Fruit fly (Drosophila melanogaster) whole organism, embryonic: ENCODE data around the gene CG43679.

ENCODE experiments used
- Adf1 ChIP-seq: fragments of 200-800 bp; sonication (Bioruptor generic); IDR thresholded peaks from 2 replicates; pipeline ENCODE4 v1.3.6; 2022; ENCODE audit warnings: missing biosample characterization, missing genetic modification characterization
- Blimp-1 ChIP-seq: fragments of 200-800 bp; sonication (Bioruptor generic); optimal IDR thresholded peaks from 3 replicates; lab custom pipeline; 2018; ENCODE audit warnings: missing biosample characterization, missing genetic modification characterization, mild to moderate bottlenecking, moderate library complexity, missing genetic modification reagents
- CG10366 ChIP-seq: fragments of 200-800 bp; sonication (Bioruptor generic); IDR thresholded peaks from 2 replicates; pipeline ENCODE4 v1.3.6; 2022; ENCODE audit warnings: missing biosample characterization, missing genetic modification characterization
- CG14014 ChIP-seq: fragments of 200-800 bp; sonication (Bioruptor generic); IDR thresholded peaks from 2 replicates; pipeline ENCODE4 v1.3.6; 2022; ENCODE audit warnings: missing biosample characterization, missing genetic modification characterization
- CG15011 ChIP-seq: fragments of 200-800 bp; sonication (Bioruptor generic); optimal IDR thresholded peaks from 3 replicates; lab custom pipeline; 2018; ENCODE audit warnings: missing biosample characterization, mild to moderate bottlenecking, missing genetic modification characterization
- CG15514 ChIP-seq: fragments of 200-800 bp; sonication (Bioruptor generic); optimal IDR thresholded peaks from 3 replicates; lab custom pipeline; 2017; ENCODE audit warnings: missing biosample characterization, missing genetic modification characterization, mild to moderate bottlenecking, moderate library complexity, missing genetic modification reagents
- CG16813 ChIP-seq: fragments of 200-800 bp; sonication (Bioruptor generic); IDR thresholded peaks from 3 replicates; pipeline ENCODE4 v1.3.6; 2022; ENCODE audit warnings: missing biosample characterization, missing genetic modification characterization; ENCODE audit not compliant: partially characterized antibody
- CG17385 ChIP-seq: fragments of 200-800 bp; sonication (Bioruptor generic); optimal IDR thresholded peaks from 3 replicates; lab custom pipeline; 2018; ENCODE audit warnings: missing biosample characterization, mild to moderate bottlenecking, missing genetic modification characterization
- CG17829 ChIP-seq: fragments of 200-800 bp; optimal IDR thresholded peaks from 2 replicates; lab custom pipeline; 2019; ENCODE audit warnings: missing biosample characterization, mild to moderate bottlenecking, missing genetic modification characterization, moderate library complexity
- CG18476 ChIP-seq: fragments of 200-800 bp; sonication (Bioruptor generic); optimal IDR thresholded peaks from 2 replicates; lab custom pipeline; 2016; ENCODE audit warnings: missing biosample characterization, mild to moderate bottlenecking, missing genetic modification characterization
- CG18619 ChIP-seq: fragments of 200-800 bp; sonication (Bioruptor generic); optimal IDR thresholded peaks from 3 replicates; lab custom pipeline; 2017; ENCODE audit warnings: missing biosample characterization, mild to moderate bottlenecking, missing genetic modification characterization
- CG2116 ChIP-seq: fragments of 200-800 bp; sonication (Bioruptor generic); optimal IDR thresholded peaks from 3 replicates; lab custom pipeline; 2018; ENCODE audit warnings: missing biosample characterization, mild to moderate bottlenecking, missing genetic modification characterization
- CG30020 ChIP-seq: fragments of 200-800 bp; optimal IDR thresholded peaks from 2 replicates; lab custom pipeline; 2019; ENCODE audit warnings: missing biosample characterization, mild to moderate bottlenecking, missing genetic modification characterization, moderate library complexity
- CG3726 ChIP-seq: fragments of 200-800 bp; sonication (Bioruptor generic); IDR thresholded peaks from 3 replicates; pipeline ENCODE4, ENCODE4 v1.3.6; 2022; ENCODE audit warnings: missing biosample characterization, missing genetic modification characterization
- CG7556 ChIP-seq: fragments of 200-800 bp; sonication (Bioruptor generic); optimal IDR thresholded peaks from 2 replicates; lab custom pipeline; 2017; ENCODE audit warnings: missing biosample characterization, mild to moderate bottlenecking, missing genetic modification characterization
- CG7786 ChIP-seq: fragments of 200-800 bp; sonication (Bioruptor generic); optimal IDR thresholded peaks from 2 replicates; lab custom pipeline; 2016; ENCODE audit warnings: missing biosample characterization, missing genetic modification characterization
- CG8765 ChIP-seq: fragments of 200-800 bp; sonication (Bioruptor generic); IDR thresholded peaks from 2 replicates; pipeline ENCODE4 v1.3.6; 2022; ENCODE audit warnings: missing biosample characterization, missing genetic modification characterization
- CG9215 ChIP-seq: fragments of 200-800 bp; sonication (Bioruptor generic); IDR thresholded peaks from 2 replicates; pipeline ENCODE4 v1.3.6; 2022; ENCODE audit warnings: missing biosample characterization, missing genetic modification characterization
- Dip2 ChIP-seq: fragments of 200-800 bp; sonication (Bioruptor generic); IDR thresholded peaks from 2 replicates; pipeline ENCODE4 v1.3.6; 2022; ENCODE audit warnings: missing biosample characterization, missing genetic modification characterization
- MESR4 ChIP-seq: fragments of 200-800 bp; sonication (Bioruptor generic); optimal IDR thresholded peaks from 2 replicates; lab custom pipeline; 2018; ENCODE audit warnings: missing biosample characterization, mild to moderate bottlenecking, missing genetic modification characterization, moderate library complexity
- Nf-YA ChIP-seq: fragments of 200-800 bp; sonication (Bioruptor generic); IDR thresholded peaks from 2 replicates; pipeline ENCODE4 v1.3.6; 2022; ENCODE audit warnings: missing biosample characterization, missing genetic modification characterization
- PHDP ChIP-seq: fragments of 200-800 bp; sonication (Bioruptor generic); optimal IDR thresholded peaks from 3 replicates; lab custom pipeline; 2018; ENCODE audit warnings: missing biosample characterization, mild to moderate bottlenecking, missing genetic modification characterization, moderate library complexity
- chinmo ChIP-seq: fragments of 200-800 bp; sonication (Bioruptor generic); IDR thresholded peaks from 4 replicates; pipeline ENCODE4 v1.3.6; 2022; ENCODE audit warnings: missing biosample characterization, missing genetic modification characterization; ENCODE audit not compliant: partially characterized antibody
- crol ChIP-seq: fragments of 200-800 bp; sonication (Bioruptor generic); IDR thresholded peaks from 2 replicates; pipeline ENCODE4 v1.3.6; 2022; ENCODE audit warnings: missing biosample characterization, missing genetic modification characterization
- dysf ChIP-seq: fragments of 200-800 bp; sonication (Bioruptor generic); IDR thresholded peaks from 3 replicates; pipeline ENCODE4 v1.3.6; 2022; ENCODE audit warnings: missing biosample characterization, missing genetic modification characterization
- ems ChIP-seq: fragments of 200-800 bp; sonication (Bioruptor generic); optimal IDR thresholded peaks from 3 replicates; lab custom pipeline; 2016; ENCODE audit warnings: missing biosample characterization, missing genetic modification characterization
- fru ChIP-seq: fragments of >200 bp; optimal IDR thresholded peaks from 2 replicates; lab custom pipeline; 2017
- gsb-n ChIP-seq: fragments of 200-800 bp; sonication (Bioruptor generic); optimal IDR thresholded peaks from 3 replicates; lab custom pipeline; 2018; ENCODE audit warnings: missing biosample characterization, mild to moderate bottlenecking, missing genetic modification characterization
- lbe ChIP-seq: fragments of 200-800 bp; sonication (Bioruptor generic); optimal IDR thresholded peaks from 2 replicates; lab custom pipeline; 2016; ENCODE audit warnings: missing biosample characterization, mild to moderate bottlenecking, missing genetic modification characterization
- nmo ChIP-seq: fragments of 200-800 bp; sonication (Bioruptor generic); optimal IDR thresholded peaks from 2 replicates; lab custom pipeline; 2018; ENCODE audit warnings: missing biosample characterization, mild to moderate bottlenecking, missing genetic modification characterization, moderate library complexity
- pros ChIP-seq: fragments of 200-800 bp; sonication (Bioruptor generic); optimal IDR thresholded peaks from 3 replicates; lab custom pipeline; 2019; ENCODE audit warnings: missing biosample characterization, mild to moderate bottlenecking, missing genetic modification characterization, moderate library complexity
- rib ChIP-seq: fragments of 200-800 bp; sonication (Bioruptor generic); IDR thresholded peaks from 2 replicates; pipeline ENCODE4 v1.3.6; 2022; ENCODE audit warnings: missing biosample characterization, missing genetic modification characterization
- sc ChIP-seq, 3 experiments: fragments of >200 bp in 2 of 3; fragments of 200-800 bp in 1 of 3; sonication (Bioruptor generic) in 1 of 3; optimal IDR thresholded peaks; 2 replicates in 2 of 3; 3 replicates in 1 of 3; lab custom pipeline; 2017; ENCODE audit warnings: mild to moderate bottlenecking in 1 of 3, missing biosample characterization in 1 of 3, missing genetic modification characterization in 1 of 3, missing genetic modification reagents in 1 of 3
- sens-2 ChIP-seq: fragments of 200-800 bp; sonication (Bioruptor generic); IDR thresholded peaks from 2 replicates; pipeline ENCODE4 v1.3.6; 2022; ENCODE audit warnings: missing biosample characterization, missing genetic modification characterization
- seq ChIP-seq: fragments of 200-800 bp; sonication (Bioruptor generic); IDR thresholded peaks from 2 replicates; pipeline ENCODE4 v1.3.6; 2022; ENCODE audit warnings: missing biosample characterization, missing genetic modification characterization
- sisA ChIP-seq: fragments of 200-800 bp; sonication (Bioruptor generic); IDR thresholded peaks from 2 replicates; pipeline ENCODE4 v1.3.6; 2022; ENCODE audit warnings: missing biosample characterization, missing genetic modification characterization
- tio ChIP-seq: fragments of 200-800 bp; sonication (Bioruptor generic); optimal IDR thresholded peaks from 2 replicates; lab custom pipeline; 2017; ENCODE audit warnings: missing biosample characterization, missing genetic modification characterization, inconsistent platforms
- trem ChIP-seq: fragments of 200-800 bp; optimal IDR thresholded peaks from 3 replicates; lab custom pipeline; 2019; ENCODE audit warnings: missing biosample characterization, mild to moderate bottlenecking, missing genetic modification characterization, moderate library complexity
- unc-4 ChIP-seq: fragments of 200-800 bp; sonication (Bioruptor generic); IDR thresholded peaks from 2 replicates; pipeline ENCODE4 v1.3.6; 2022; ENCODE audit warnings: missing biosample characterization, missing genetic modification characterization; ENCODE audit not compliant: partially characterized antibody
- z ChIP-seq: fragments of 200-800 bp; sonication (Bioruptor generic); IDR thresholded peaks from 3 replicates; pipeline ENCODE4 v1.3.6; 2022; ENCODE audit warnings: missing biosample characterization, missing genetic modification characterization

The CG43679 gene

dm6 chr3L:15094589-15095288 lies 43.5 kb upstream of the CG43679 start, which contains the start of the genes sstn, Plp and GlyRS (continued):
- TF ChIP-seq tio (peak; percentile 2), chinmo (peak; percentile 83; the same call in 1 of the 4 replicates), sisA (no peak), nmo (GFP tag; lab: Kevin White, UChicago) (peak; percentile 58), CG7556 (GFP tag; lab: Kevin White, UChicago) (peak; percentile 51), pros (GFP tag; lab: Kevin White, UChicago) (peak; percentile 96), CG17385 (GFP tag; lab: Kevin White, UChicago) (peak; percentile 27), Adf1 (GFP tag; lab: Robert Waterston, UW) (peak; percentile 13; the same call in 1 of the 2 replicates), CG17829 (tag; lab: Kevin White, UChicago) (peak; percentile 55), gsb-n (tag; lab: Kevin White, UChicago) (peak; percentile 38), lbe (GFP tag; lab: Kevin White, UChicago) (peak; percentile 2), seq (no peak), MESR4 (GFP tag; lab: Kevin White, UChicago) (peak; percentile 72), z (GFP tag; lab: Robert Waterston, UW) (no peak), CG16813 (GFP tag; lab: Robert Waterston, UW) (no peak), crol (peak; percentile 28; the same call in 1 of the 2 replicates), Blimp-1 (peak; percentile 40), CG8765 (no peak), CG18476 (no peak), CG18619 (GFP tag; lab: Kevin White, UChicago) (peak; percentile 57), CG9215 (GFP tag; lab: Robert Waterston, UW) (no peak), CG14014 (GFP tag; lab: Robert Waterston, UW) (no peak), dysf (no peak), sens-2 (GFP tag; lab: Robert Waterston, UW) (no peak), trem (tag; lab: Kevin White, UChicago) (peak; percentile 57), CG10366 (GFP tag; lab: Robert Waterston, UW) (no peak), CG15514 (GFP tag; lab: Kevin White, UChicago) (peak; percentile 40), ems (GFP tag; lab: Kevin White, UChicago) (no peak), CG30020 (tag; lab: Kevin White, UChicago) (peak; percentile 50), CG7786 (GFP tag; lab: Kevin White, UChicago) (no peak), fru (no peak), CG3726 (no peak), CG15011 (GFP tag; lab: Kevin White, UChicago) (peak; percentile 10), sc (optimal IDR thresholded peaks at IDR 0.05; lab: Kevin White, UChicago) (no peak), sc (GFP tag; optimal IDR thresholded peaks at IDR 0.05; lab: Kevin White, UChicago) (peak; percentile 26), PHDP (tag; lab: Kevin White, UChicago) (peak; percentile 10), unc-4 (peak; percentile 51), Dip2 (no peak), rib (GFP tag; lab: Robert Waterston, UW) (no peak), CG2116 (peak; percentile 58), Nf-YA (GFP tag; lab: Robert Waterston, UW) (no peak)
- TF ChIP-seq, all 482 proteins: peak for 155
